Fruit fly (Drosophila melanogaster) whole organism, embryonic: ENCODE measurements around the gene orion.
A peak's percentile ranks its signal among the peaks of the same experiment; 100 is the strongest.

ENCODE experiments used
- Adf1 ChIP-seq: fragments of 200-800 bp; sonication (Bioruptor generic); IDR thresholded peaks from 2 replicates; pipeline ENCODE4 v1.3.6; 2022; ENCODE audit warnings: missing biosample characterization, missing genetic modification characterization
- B-H2 ChIP-seq: fragments of 200-800 bp; sonication (Bioruptor generic); optimal IDR thresholded peaks from 2 replicates; lab custom pipeline; 2018; ENCODE audit warnings: missing biosample characterization, mild to moderate bottlenecking, missing genetic modification characterization
- CG10267 ChIP-seq: fragments of 200-800 bp; sonication (Bioruptor generic); optimal IDR thresholded peaks from 2 replicates; lab custom pipeline; 2018; ENCODE audit warnings: missing biosample characterization, mild to moderate bottlenecking, missing genetic modification characterization, moderate library complexity
- CG10543 ChIP-seq: fragments of 200-800 bp; sonication (Bioruptor generic); optimal IDR thresholded peaks from 3 replicates; lab custom pipeline; 2017; ENCODE audit warnings: missing biosample characterization, mild to moderate bottlenecking, missing genetic modification characterization, moderate library complexity
- CG11093 ChIP-seq: fragments of 200-800 bp; sonication (Bioruptor generic); IDR thresholded peaks from 3 replicates; pipeline ENCODE4 v1.3.6; 2022; ENCODE audit warnings: missing biosample characterization, missing genetic modification characterization
- CG1233 ChIP-seq: fragments of 200-800 bp; sonication (Bioruptor generic); optimal IDR thresholded peaks from 4 replicates; lab custom pipeline; 2018; ENCODE audit warnings: missing biosample characterization, mild to moderate bottlenecking, missing genetic modification characterization
- CG14014 ChIP-seq: fragments of 200-800 bp; sonication (Bioruptor generic); IDR thresholded peaks from 2 replicates; pipeline ENCODE4 v1.3.6; 2022; ENCODE audit warnings: missing biosample characterization, missing genetic modification characterization
- CG14710 ChIP-seq: fragments of 200-800 bp; sonication (Bioruptor generic); optimal IDR thresholded peaks from 3 replicates; lab custom pipeline; 2019; ENCODE audit warnings: missing biosample characterization, mild to moderate bottlenecking, missing genetic modification characterization, moderate library complexity
- CG15601 ChIP-seq: fragments of 200-800 bp; sonication (Bioruptor generic); optimal IDR thresholded peaks from 3 replicates; lab custom pipeline; 2019; ENCODE audit warnings: missing biosample characterization, mild to moderate bottlenecking, missing genetic modification characterization, moderate library complexity
- CG2129 ChIP-seq: fragments of 200-800 bp; sonication (Bioruptor generic); IDR thresholded peaks from 2 replicates; pipeline ENCODE4 v1.3.6; 2022; ENCODE audit warnings: missing biosample characterization, missing genetic modification characterization; ENCODE audit not compliant: partially characterized antibody
- CG2202 ChIP-seq: fragments of 200-800 bp; sonication (Bioruptor generic); optimal IDR thresholded peaks from 2 replicates; lab custom pipeline; 2018; ENCODE audit warnings: missing biosample characterization, mild to moderate bottlenecking, missing genetic modification characterization
- CG2712 ChIP-seq: fragments of 200-800 bp; optimal IDR thresholded peaks from 3 replicates; lab custom pipeline; 2019; ENCODE audit warnings: missing biosample characterization, mild to moderate bottlenecking, missing genetic modification characterization, moderate library complexity
- CG2875 ChIP-seq: fragments of 200-800 bp; sonication (Bioruptor generic); optimal IDR thresholded peaks from 2 replicates; lab custom pipeline; 2017; ENCODE audit warnings: missing biosample characterization, mild to moderate bottlenecking, missing genetic modification characterization, missing genetic modification reagents
- CG31365 ChIP-seq: fragments of 200-800 bp; sonication (Bioruptor generic); optimal IDR thresholded peaks from 2 replicates; lab custom pipeline; 2018; ENCODE audit warnings: missing biosample characterization, mild to moderate bottlenecking, missing genetic modification characterization
- CG6689 ChIP-seq: fragments of 200-800 bp; sonication (Bioruptor generic); IDR thresholded peaks from 2 replicates; pipeline ENCODE4 v1.3.6; 2022; ENCODE audit warnings: missing biosample characterization, missing genetic modification characterization
- CG7745 ChIP-seq: fragments of 200-800 bp; sonication (Bioruptor generic); optimal IDR thresholded peaks from 2 replicates; lab custom pipeline; 2018; ENCODE audit warnings: missing biosample characterization, mild to moderate bottlenecking, missing genetic modification characterization, moderate library complexity
- CG7786 ChIP-seq: fragments of 200-800 bp; sonication (Bioruptor generic); optimal IDR thresholded peaks from 2 replicates; lab custom pipeline; 2016; ENCODE audit warnings: missing biosample characterization, missing genetic modification characterization
- CG8290 ChIP-seq, 3 experiments: fragments of 200-800 bp; sonication (Bioruptor generic); optimal IDR thresholded peaks; 2 replicates each; lab custom pipeline; 2016 to 2019; ENCODE audit warnings: missing biosample characterization in 3 of 3, missing genetic modification characterization in 3 of 3, mild to moderate bottlenecking in 2 of 3, moderate library complexity in 1 of 3
- CG8944 ChIP-seq: fragments of 200-800 bp; sonication (Bioruptor generic); optimal IDR thresholded peaks from 3 replicates; lab custom pipeline; 2016; ENCODE audit warnings: missing biosample characterization, missing genetic modification characterization
- CG9437 ChIP-seq: fragments of 200-800 bp; sonication (Bioruptor generic); optimal IDR thresholded peaks from 2 replicates; lab custom pipeline; 2018; ENCODE audit warnings: missing biosample characterization, mild to moderate bottlenecking, missing genetic modification characterization
- E2f1 ChIP-seq: fragments of 200-800 bp; sonication (Bioruptor generic); IDR thresholded peaks from 2 replicates; pipeline ENCODE4 v1.3.6; 2022; ENCODE audit warnings: missing biosample characterization, missing genetic modification characterization
- Elba2 ChIP-seq: fragments of 200-800 bp; sonication (Bioruptor generic); optimal IDR thresholded peaks from 3 replicates; lab custom pipeline; 2016; ENCODE audit warnings: missing biosample characterization, missing genetic modification characterization
- Ets65A ChIP-seq: fragments of 200-800 bp; sonication (Bioruptor generic); peaks from one replicate; lab custom pipeline; 2016; ENCODE audit warnings: missing biosample characterization, missing genetic modification characterization
- HLH3B ChIP-seq: fragments of 200-800 bp; sonication (Bioruptor generic); IDR thresholded peaks from 2 replicates; pipeline ENCODE4 v1.3.6; 2022; ENCODE audit warnings: missing biosample characterization, missing genetic modification characterization
- Hand ChIP-seq: fragments of 200-800 bp; sonication (Bioruptor generic); optimal IDR thresholded peaks from 2 replicates; lab custom pipeline; 2017; ENCODE audit warnings: mild to moderate bottlenecking, missing biosample characterization, missing genetic modification reagents, missing genetic modification characterization
- Hr51 ChIP-seq, 2 experiments: fragments of 200-800 bp; sonication (Bioruptor generic); optimal IDR thresholded peaks; 2 replicates in 1 of 2; 3 replicates in 1 of 2; lab custom pipeline; 2016 to 2018; ENCODE audit warnings: missing biosample characterization in 2 of 2, missing genetic modification characterization in 2 of 2, mild to moderate bottlenecking in 1 of 2, moderate library complexity in 1 of 2
- Hr78 ChIP-seq, 2 experiments: fragments of 200-800 bp in 1 of 2; fragments of >200 bp in 1 of 2; sonication (Bioruptor generic) in 1 of 2; optimal IDR thresholded peaks; 2 replicates each; lab custom pipeline; 2017 to 2019; ENCODE audit warnings: missing biosample characterization in 2 of 2, missing genetic modification characterization in 2 of 2, mild to moderate bottlenecking in 1 of 2, moderate library complexity in 1 of 2
- Lhr ChIP-seq: fragments of 200-800 bp; sonication (Bioruptor generic); optimal IDR thresholded peaks from 3 replicates; lab custom pipeline; 2017; ENCODE audit warnings: mild to moderate bottlenecking, missing biosample characterization, missing genetic modification reagents, missing genetic modification characterization
- Scr ChIP-seq: fragments of 200-800 bp; sonication (Bioruptor generic); IDR thresholded peaks from 2 replicates; pipeline ENCODE4 v1.3.6; 2022; ENCODE audit warnings: missing biosample characterization, missing genetic modification characterization; ENCODE audit not compliant: partially characterized antibody
- Spps ChIP-seq: fragments of 200-800 bp; sonication (Bioruptor generic); optimal IDR thresholded peaks from 2 replicates; lab custom pipeline; 2018; ENCODE audit warnings: missing biosample characterization, mild to moderate bottlenecking, missing genetic modification characterization
- Taf1 ChIP-seq: fragments of 200-800 bp; sonication (Bioruptor generic); IDR thresholded peaks from 2 replicates; pipeline ENCODE4 v1.3.6; 2022; ENCODE audit warnings: missing biosample characterization, missing genetic modification characterization
- Tbp ChIP-seq: fragments of >200 bp; optimal IDR thresholded peaks from 2 replicates; lab custom pipeline; 2018; ENCODE audit warnings: missing biosample characterization, missing genetic modification characterization
- Usf ChIP-seq: fragments of 200-800 bp; sonication (Bioruptor generic); optimal IDR thresholded peaks from 2 replicates; lab custom pipeline; 2017; ENCODE audit warnings: missing genotype, missing biosample characterization, missing genetic modification characterization
- bcd ChIP-seq: fragments of 200-800 bp; sonication (Bioruptor generic); optimal IDR thresholded peaks from 2 replicates; lab custom pipeline; 2017; ENCODE audit warnings: missing biosample characterization, mild to moderate bottlenecking, missing genetic modification characterization
- caup ChIP-seq: fragments of 200-800 bp; sonication (Bioruptor generic); optimal IDR thresholded peaks from 3 replicates; lab custom pipeline; 2017; ENCODE audit warnings: missing biosample characterization, mild to moderate bottlenecking, missing genetic modification characterization, moderate library complexity; ENCODE audit not compliant: severe bottlenecking
- dysf ChIP-seq: fragments of 200-800 bp; sonication (Bioruptor generic); IDR thresholded peaks from 3 replicates; pipeline ENCODE4 v1.3.6; 2022; ENCODE audit warnings: missing biosample characterization, missing genetic modification characterization
- emc ChIP-seq: fragments of 200-800 bp; sonication (Bioruptor generic); optimal IDR thresholded peaks from 2 replicates; lab custom pipeline; 2016; ENCODE audit warnings: missing biosample characterization, missing genetic modification characterization
- ken ChIP-seq: fragments of 200-800 bp; sonication (Bioruptor generic); IDR thresholded peaks from 3 replicates; pipeline ENCODE4 v1.3.6; 2022; ENCODE audit warnings: missing biosample characterization, missing genetic modification characterization
- nom ChIP-seq: fragments of 200-800 bp; sonication (Bioruptor generic); optimal IDR thresholded peaks from 2 replicates; lab custom pipeline; 2017; ENCODE audit warnings: missing biosample characterization, missing genetic modification characterization, mild to moderate bottlenecking, moderate library complexity, missing genetic modification reagents
- pfk ChIP-seq: fragments of 200-800 bp; sonication (Bioruptor generic); optimal IDR thresholded peaks from 2 replicates; lab custom pipeline; 2018; ENCODE audit warnings: missing biosample characterization, mild to moderate bottlenecking, missing genetic modification characterization, moderate library complexity
- ro ChIP-seq: fragments of 200-800 bp; sonication (Bioruptor generic); IDR thresholded peaks from 2 replicates; pipeline ENCODE4 v1.3.6; 2022; ENCODE audit warnings: missing biosample characterization, missing genetic modification characterization
- shn ChIP-seq: fragments of 200-800 bp; sonication (Bioruptor generic); optimal IDR thresholded peaks from 3 replicates; lab custom pipeline; 2016; ENCODE audit warnings: missing biosample characterization, missing genetic modification characterization
- sisA ChIP-seq: fragments of 200-800 bp; sonication (Bioruptor generic); IDR thresholded peaks from 2 replicates; pipeline ENCODE4 v1.3.6; 2022; ENCODE audit warnings: missing biosample characterization, missing genetic modification characterization
- sna ChIP-seq: fragments of 200-800 bp; sonication (Bioruptor generic); IDR thresholded peaks from 2 replicates; pipeline ENCODE4 v1.3.6; 2022; ENCODE audit warnings: missing biosample characterization, missing genetic modification characterization; ENCODE audit not compliant: partially characterized antibody
- sqz ChIP-seq: fragments of 200-800 bp; sonication (Bioruptor generic); optimal IDR thresholded peaks from 3 replicates; lab custom pipeline; 2018; ENCODE audit warnings: missing biosample characterization, mild to moderate bottlenecking, missing genetic modification characterization
- sr ChIP-seq: fragments of 200-800 bp; sonication (Bioruptor generic); IDR thresholded peaks from 3 replicates; pipeline ENCODE4 v1.3.6; 2022; ENCODE audit warnings: missing biosample characterization, missing genetic modification characterization
- tll ChIP-seq, 2 experiments: fragments of 200-800 bp in 1 of 2; fragments of >200 bp in 1 of 2; sonication (Bioruptor generic) in 1 of 2; optimal IDR thresholded peaks; 2 replicates each; lab custom pipeline; 2017 to 2019; ENCODE audit warnings: missing biosample characterization in 2 of 2, missing genetic modification characterization in 2 of 2, mild to moderate bottlenecking in 1 of 2, moderate library complexity in 1 of 2
- zfh1 ChIP-seq: fragments of 200-800 bp; sonication (Bioruptor generic); IDR thresholded peaks from 3 replicates; pipeline ENCODE4 v1.3.6; 2022; ENCODE audit warnings: missing biosample characterization, missing genetic modification characterization

orion gene

dm6 chrX:7893411-7894122 lies 53.1 kb downstream of the orion start, which contains the start of the genes CG45089, ND-MNLL and p115 (continued):
- peak; percentile 63 for TF ChIP-seq CG15601 (tag; lab: Kevin White, UChicago)
- peak; percentile 72 for TF ChIP-seq CG10267 (tag; lab: Kevin White, UChicago)
- TF ChIP-seq CG2712 (tag; lab: Kevin White, UChicago): peak; percentile 81
- no peak for TF ChIP-seq CG31365
- no peak for TF ChIP-seq E2f1 (GFP tag; lab: Robert Waterston, UW)
- TF ChIP-seq dysf (GFP tag; lab: Robert Waterston, UW): peak; percentile 50; the same call in 1 of the 3 replicates
- TF ChIP-seq Usf: no peak
- no peak for TF ChIP-seq CG8944
- no peak for TF ChIP-seq CG2875 (GFP tag; lab: Kevin White, UChicago)
- peak; percentile 40; the same call in 1 of the 2 replicates for TF ChIP-seq CG6689 (GFP tag; lab: Robert Waterston, UW)
- peak; percentile 32 for TF ChIP-seq CG2129 (GFP tag; lab: Robert Waterston, UW)
- no peak for TF ChIP-seq sr
- peak; percentile 23; the same call in 1 of the 2 replicates for TF ChIP-seq Adf1 (GFP tag; lab: Robert Waterston, UW)
- TF ChIP-seq bcd (GFP tag; lab: Kevin White, UChicago): peak; percentile 35
- TF ChIP-seq pfk: no peak
- TF ChIP-seq CG11093: no peak
- TF ChIP-seq Scr (GFP tag; lab: Robert Waterston, UW): peak; percentile 72
- peak; percentile 11 for TF ChIP-seq CG7786
- TF ChIP-seq CG2202: no peak
- TF ChIP-seq ro (GFP tag; lab: Robert Waterston, UW): no peak
- TF ChIP-seq CG7745 (tag; lab: Kevin White, UChicago): no peak
- TF ChIP-seq sna (GFP tag; lab: Robert Waterston, UW): peak; percentile 41; the same call in 1 of the 2 replicates
- TF ChIP-seq tll (GFP tag; optimal IDR thresholded peaks at IDR 0.05; lab: Kevin White, UChicago): no peak
- no peak for TF ChIP-seq emc (GFP tag; lab: Kevin White, UChicago)
- TF ChIP-seq Taf1 (GFP tag; lab: Robert Waterston, UW): no peak
- TF ChIP-seq Spps: peak; percentile 9
- peak; percentile 93 for TF ChIP-seq Ets65A (GFP tag; lab: Kevin White, UChicago)
- peak; percentile 30; the same call in 1 of the 2 replicates for TF ChIP-seq HLH3B (GFP tag; lab: Robert Waterston, UW)
- peak; percentile 77 for TF ChIP-seq CG14710 (tag; lab: Kevin White, UChicago)
- TF ChIP-seq Lhr (GFP tag; lab: Kevin White, UChicago): no peak
- TF ChIP-seq Tbp (GFP tag; lab: Kevin White, UChicago): no peak
- TF ChIP-seq CG10543 (GFP tag; lab: Kevin White, UChicago): peak; percentile 50
- TF ChIP-seq CG8290 (GFP tag; optimal IDR thresholded peaks at IDR 0.05; lab: Kevin White, UChicago): peak; percentile 70
- no peak for TF ChIP-seq CG8290 (tag; optimal IDR thresholded peaks at IDR 0.05; lab: Kevin White, UChicago)
- no peak for TF ChIP-seq nom
- TF ChIP-seq CG9437 (GFP tag; lab: Kevin White, UChicago): peak; percentile 84
- no peak for TF ChIP-seq sqz
- peak; percentile 35 to 64 for TF ChIP-seq Hr51 (GFP tag; optimal IDR thresholded peaks at IDR 0.05; lab: Kevin White, UChicago)
- peak; percentile 55; the same call in 1 of the 3 replicates for TF ChIP-seq zfh1 (GFP tag; lab: Robert Waterston, UW)
- peak; percentile 46 for TF ChIP-seq caup (GFP tag; lab: Kevin White, UChicago)
- TF ChIP-seq shn (GFP tag; lab: Kevin White, UChicago): peak; percentile 14
- no peak for TF ChIP-seq Hand
- TF ChIP-seq Elba2 (GFP tag; lab: Kevin White, UChicago): peak; percentile 67
- peak; percentile 74 for TF ChIP-seq B-H2
- no peak for TF ChIP-seq Hr78 (GFP tag; optimal IDR thresholded peaks at IDR 0.05; lab: Kevin White, UChicago)
- TF ChIP-seq CG1233: no peak
- peak; percentile 51 for TF ChIP-seq sisA (GFP tag; lab: Robert Waterston, UW)
- peak; percentile 47; the same call in 1 of the 2 replicates for TF ChIP-seq CG14014 (GFP tag; lab: Robert Waterston, UW)
- peak; percentile 46; the same call in 2 of the 3 replicates for TF ChIP-seq ken (GFP tag; lab: Robert Waterston, UW)
